Fruit fly (Drosophila melanogaster): ENCODE data around the gene CG42834.
"Not testable (repeated sequence)": the region's sequence is repeated elsewhere in the genome, so short reads cannot be mapped to it uniquely, and the experiment has no call there.

The CG42834 gene

DNA sequence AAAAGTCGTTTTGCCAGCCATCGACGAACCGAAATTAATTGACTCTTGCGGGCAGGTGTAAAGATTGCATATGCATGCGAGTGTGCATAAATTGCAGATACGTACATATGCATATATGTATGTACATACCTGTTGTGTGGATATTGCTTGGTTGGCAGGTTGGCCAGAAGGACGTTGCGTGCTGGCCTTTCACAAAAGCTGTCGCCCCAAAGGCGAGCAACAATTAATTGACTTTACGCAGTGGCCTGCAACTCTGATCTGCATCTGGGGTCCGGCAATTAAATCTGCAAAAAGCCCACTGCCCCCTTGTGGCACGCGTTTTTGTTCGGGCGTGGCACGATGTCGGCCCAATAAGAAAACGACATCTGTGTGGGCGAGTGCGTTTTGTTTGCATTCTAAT lies 14.6 kb downstream of the CG42834 start:
- no peak for TF ChIP-seq CG8478 (optimal IDR thresholded peaks at IDR 0.05)
- no peak for TF ChIP-seq CTCF (optimal IDR thresholded peaks at IDR 0.05)

DNA sequence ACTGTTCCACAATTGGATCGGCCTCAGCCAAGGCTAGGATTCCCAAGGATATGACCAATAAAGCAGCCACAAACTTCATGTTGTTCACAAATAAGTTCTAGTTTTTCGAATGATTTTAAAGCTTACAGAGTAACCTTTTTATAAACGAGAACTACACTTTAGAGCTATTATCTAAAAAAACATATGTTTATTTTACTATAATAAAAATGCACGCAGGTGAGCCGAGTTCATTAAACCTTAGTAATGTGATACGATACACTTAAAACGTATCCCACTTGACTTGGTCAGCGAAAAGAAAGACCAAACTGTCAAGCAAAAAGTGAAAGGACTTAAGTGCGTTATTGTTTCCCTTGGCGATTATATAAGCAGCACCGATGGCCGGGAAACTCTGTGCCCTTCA lies 15.8 kb downstream of the CG42834 start, which contains the start of gene CG44090:
Gene CG44090 (minus strand): TSS at position 101 of the 400 bp plus-strand sequence.
- TF ChIP-seq CG8478 (optimal IDR thresholded peaks at IDR 0.05) (no peak), CTCF (optimal IDR thresholded peaks at IDR 0.05) (no peak)

DNA sequence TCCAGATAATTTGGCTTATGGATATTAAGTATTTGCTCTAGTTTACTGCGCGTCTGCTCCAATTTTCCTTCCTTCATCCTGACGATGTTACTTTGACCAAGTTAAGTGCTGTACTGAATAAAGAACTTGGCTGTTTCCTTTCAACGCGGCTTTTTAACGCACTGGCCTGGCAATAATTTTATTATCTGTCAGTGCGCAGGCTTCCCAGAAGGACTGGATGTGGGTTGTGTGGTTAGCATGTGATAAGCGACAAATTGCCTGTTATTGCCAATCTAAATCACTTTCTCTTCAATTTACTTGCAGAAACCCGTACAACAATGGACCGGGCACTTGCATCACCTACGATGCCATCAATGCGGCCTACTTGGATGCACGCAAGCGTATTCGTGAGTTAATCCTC lies 22.1 kb downstream of the CG42834 start, which contains the start of gene CG14331:
Gene CG14331 (minus strand): TSS at position 101 of the 400 bp plus-strand sequence.
- TF ChIP-seq CG8478 (optimal IDR thresholded peaks at IDR 0.05) (no peak), CTCF (optimal IDR thresholded peaks at IDR 0.05) (no peak)

DNA sequence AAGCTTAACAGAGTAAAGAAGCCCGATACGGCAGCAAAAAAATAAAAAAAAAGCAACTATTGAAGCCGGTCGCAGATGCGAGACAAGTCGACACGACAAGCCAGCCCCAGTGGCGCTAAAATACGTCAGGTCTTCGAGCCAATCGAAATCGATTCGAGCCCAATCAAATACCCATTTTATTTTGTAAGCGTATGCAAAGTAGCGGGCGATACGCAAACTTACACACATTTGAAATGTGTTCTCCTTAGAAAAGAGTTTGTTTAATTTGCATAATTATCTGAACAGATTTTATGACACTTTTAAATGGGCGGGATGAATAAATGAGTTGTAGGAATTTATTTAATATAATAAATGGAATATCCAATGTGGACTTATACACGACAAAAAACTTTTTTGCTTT lies 29.1 kb downstream of the CG42834 start:
- no peak for TF ChIP-seq CTCF (optimal IDR thresholded peaks at IDR 0.05)
- no peak for TF ChIP-seq CG8478 (optimal IDR thresholded peaks at IDR 0.05)

DNA sequence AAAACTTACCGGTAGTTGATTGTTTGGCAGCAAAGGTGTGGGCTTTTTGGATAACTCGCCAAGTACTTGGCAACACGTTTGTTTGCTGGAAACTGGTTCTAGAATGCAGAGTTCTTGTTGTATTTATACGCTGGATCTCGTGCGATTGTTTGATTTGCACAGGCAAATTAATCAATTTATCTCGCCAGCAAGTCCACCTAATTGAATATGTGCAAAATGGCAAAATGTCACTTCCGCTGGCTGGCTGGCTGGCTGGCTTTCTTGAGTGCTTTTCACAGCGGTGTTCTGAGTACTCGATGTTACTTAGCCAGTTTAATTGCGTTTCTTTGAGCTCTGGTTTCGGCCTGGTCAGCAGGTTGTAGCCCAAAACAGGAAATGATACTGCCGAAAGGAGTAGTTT lies 30.2 kb downstream of the CG42834 start, which contains the start of gene Eh:
Gene Eh (minus strand): TSS at position 101 of the 400 bp plus-strand sequence.
- no peak for TF ChIP-seq CG8478 (optimal IDR thresholded peaks at IDR 0.05)
- no peak for TF ChIP-seq CTCF (optimal IDR thresholded peaks at IDR 0.05)

DNA sequence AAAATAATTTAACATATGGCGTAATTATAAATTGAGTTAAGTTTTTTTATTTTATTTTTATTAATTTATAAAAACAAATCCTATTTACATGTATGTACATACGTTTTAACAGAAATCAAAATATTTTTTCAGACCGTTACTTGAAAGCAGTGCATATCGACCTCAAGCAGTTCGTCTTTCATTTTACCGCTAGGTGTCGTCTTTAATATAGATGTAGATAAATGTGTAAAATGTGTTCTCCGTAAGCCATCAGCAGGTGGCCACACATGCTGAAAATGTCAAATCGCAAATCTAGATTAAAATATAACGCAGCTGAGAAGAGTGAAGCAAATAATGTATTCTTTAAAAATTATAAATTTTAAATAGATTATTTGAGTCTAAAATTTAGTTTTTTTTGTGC lies 30.8 kb downstream of the CG42834 start:
- TF ChIP-seq CTCF (optimal IDR thresholded peaks at IDR 0.05) (peak; percentile 84 to 91), CG8478 (optimal IDR thresholded peaks at IDR 0.05) (no peak)

DNA sequence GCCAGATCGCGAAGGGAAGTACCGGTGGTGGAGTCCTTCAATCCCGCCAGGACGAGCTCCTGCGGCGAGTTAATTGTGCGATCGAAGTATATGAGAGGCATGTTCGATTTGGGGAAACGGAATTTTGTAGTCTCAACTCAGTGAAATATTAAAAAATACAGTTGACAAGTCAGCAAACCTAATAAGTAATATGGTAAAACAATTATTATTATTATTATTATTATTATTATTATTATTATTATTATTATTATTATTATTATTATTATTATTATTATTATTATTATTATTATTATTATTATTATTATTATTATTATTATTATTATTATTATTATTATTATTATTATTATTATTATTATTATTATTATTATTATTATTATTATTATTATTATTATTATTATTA lies 38.1 kb downstream of the CG42834 start, which contains the start of gene CG14330:
Gene CG14330 (minus strand): TSS at position 101 of the 400 bp plus-strand sequence.
- TF ChIP-seq CTCF, CG8478 (optimal IDR thresholded peaks at IDR 0.05): not testable (repeated sequence)
